Worm (Caenorhabditis elegans): Measurements from ENCODE around the gene F43G6.7.

Gene F43G6.7

ce11 chrII:11845954-11846353 is 35.4 kb downstream of the F43G6.7 start:
- TF ChIP-seq zip-5 (tag; optimal IDR thresholded peaks at IDR 0.05) (no peak), pat-9 (tag; optimal IDR thresholded peaks at IDR 0.05) (no peak), ceh-19 (GFP tag; optimal IDR thresholded peaks at IDR 0.05) (no peak), nhr-11 (tag; optimal IDR thresholded peaks at IDR 0.05) (no peak), che-1 (tag; optimal IDR thresholded peaks at IDR 0.05) (no peak), rnt-1 (tag; optimal IDR thresholded peaks at IDR 0.05) (no peak), dve-1 (tag; optimal IDR thresholded peaks at IDR 0.05) (no peak), hlh-13 (GFP tag; optimal IDR thresholded peaks at IDR 0.05) (no peak), hlh-15 (tag; optimal IDR thresholded peaks at IDR 0.05) (no peak), unc-3 (GFP tag; conservative IDR thresholded peaks at IDR 0.05) (no peak), unc-3 (tag; optimal IDR thresholded peaks at IDR 0.05) (no peak), sdc-2 (tag; optimal IDR thresholded peaks at IDR 0.05) (no peak), hlh-30 (tag; optimal IDR thresholded peaks at IDR 0.05; ENCODE audit: insufficient read depth) (no peak)

ce11 chrII:11849572-11849971 is 39.0 kb downstream of the F43G6.7 start:
- TF ChIP-seq fax-1 (tag; optimal IDR thresholded peaks at IDR 0.05) (no peak), tbx-7 (tag; optimal IDR thresholded peaks at IDR 0.05) (no peak), pha-2 (tag; optimal IDR thresholded peaks at IDR 0.05) (no peak), odd-2 (tag; optimal IDR thresholded peaks at IDR 0.05) (no peak), mec-3 (tag; optimal IDR thresholded peaks at IDR 0.05; ENCODE audit: borderline replicate concordance) (no peak), hlh-6 (tag; optimal IDR thresholded peaks at IDR 0.05) (no peak), dve-1 (tag; optimal IDR thresholded peaks at IDR 0.05) (no peak), ahr-1 (tag; optimal IDR thresholded peaks at IDR 0.05) (no peak)

ce11 chrII:11852191-11852901 is 41.8 kb downstream of the F43G6.7 start:
- TF ChIP-seq nfya-1 (tag; optimal IDR thresholded peaks at IDR 0.05) (no peak), tbx-7 (tag; optimal IDR thresholded peaks at IDR 0.05) (no peak), pha-4 (tag; optimal IDR thresholded peaks at IDR 0.05) (no peak), ceh-22 (tag; optimal IDR thresholded peaks at IDR 0.05) (no peak), ceh-2 (tag; optimal IDR thresholded peaks at IDR 0.05) (no peak)

ce11 chrII:11853108-11853507 is 42.5 kb downstream of the F43G6.7 start:
- no peak for TF ChIP-seq ceh-24 (tag; optimal IDR thresholded peaks at IDR 0.05)
- no peak for TF ChIP-seq ceh-6 (GFP tag; optimal IDR thresholded peaks at IDR 0.05)
- no peak for TF ChIP-seq sox-2 (GFP tag; IDR thresholded peaks at IDR 0.05)
- no peak for TF ChIP-seq lin-11 (tag; optimal IDR thresholded peaks at IDR 0.05)
- TF ChIP-seq ceh-14 (tag; optimal IDR thresholded peaks at IDR 0.05), result no peak
- no peak for TF ChIP-seq ahr-1 (tag; optimal IDR thresholded peaks at IDR 0.05)
- TF ChIP-seq tbx-7 (tag; optimal IDR thresholded peaks at IDR 0.05), result no peak
- TF ChIP-seq unc-86 (tag; optimal IDR thresholded peaks at IDR 0.05), result no peak
- no peak for TF ChIP-seq ceh-22 (tag; optimal IDR thresholded peaks at IDR 0.05)
- no peak for TF ChIP-seq K09A11.1 (tag; optimal IDR thresholded peaks at IDR 0.05; ENCODE audit: insufficient read depth)
- no peak for TF ChIP-seq pat-9 (tag; optimal IDR thresholded peaks at IDR 0.05)
- TF ChIP-seq pqm-1 (tag; optimal IDR thresholded peaks at IDR 0.05), result no peak
- no peak for TF ChIP-seq C08G9.2 (tag; optimal IDR thresholded peaks at IDR 0.05)
- no peak for TF ChIP-seq ets-4 (tag; optimal IDR thresholded peaks at IDR 0.05)

- TF ChIP-seq ets-4 (tag; optimal IDR thresholded peaks at IDR 0.05) (no peak), nfya-1 (tag; optimal IDR thresholded peaks at IDR 0.05) (no peak), hlh-6 (tag; optimal IDR thresholded peaks at IDR 0.05) (no peak), ceh-34 (tag; optimal IDR thresholded peaks at IDR 0.05) (no peak), C38D4.7 (GFP tag; optimal IDR thresholded peaks at IDR 0.05) (no peak), nhr-232 (tag; optimal IDR thresholded peaks at IDR 0.05) (no peak), fax-1 (tag; optimal IDR thresholded peaks at IDR 0.05) (no peak), sox-2 (GFP tag; IDR thresholded peaks at IDR 0.05) (no peak), odd-2 (tag; optimal IDR thresholded peaks at IDR 0.05) (no peak), sox-4 (tag; optimal IDR thresholded peaks at IDR 0.05) (no peak)
These were observed 44.2 kb downstream of the F43G6.7 start for ce11 chrII:11854749-11855148.
